Fruit fly (Drosophila melanogaster) whole organism, embryonic: ENCODE measurements around the gene be.

ENCODE experiments used
- BEAF-32 ChIP-seq: fragments of 200-800 bp; sonication (Bioruptor generic); optimal IDR thresholded peaks from 3 replicates; lab custom pipeline; 2017; ENCODE audit warnings: missing biosample characterization, missing genetic modification characterization, mild to moderate bottlenecking, moderate library complexity, missing genetic modification reagents
- CG10565 ChIP-seq: fragments of 200-800 bp; sonication (Bioruptor generic); optimal IDR thresholded peaks from 3 replicates; lab custom pipeline; 2016; ENCODE audit warnings: missing biosample characterization, mild to moderate bottlenecking, missing genetic modification characterization
- CG11695 ChIP-seq: fragments of 200-800 bp; sonication (Bioruptor generic); IDR thresholded peaks from 3 replicates; pipeline ENCODE4 v1.3.6; 2022; ENCODE audit warnings: missing biosample characterization, missing genetic modification characterization
- CG14014 ChIP-seq: fragments of 200-800 bp; sonication (Bioruptor generic); IDR thresholded peaks from 2 replicates; pipeline ENCODE4 v1.3.6; 2022; ENCODE audit warnings: missing biosample characterization, missing genetic modification characterization
- CG14050 ChIP-seq: fragments of 200-800 bp; sonication (Bioruptor generic); IDR thresholded peaks from 3 replicates; pipeline ENCODE4 v1.3.6; 2022; ENCODE audit warnings: missing biosample characterization, missing genetic modification characterization
- CG1602 ChIP-seq: fragments of 200-800 bp; sonication (Bioruptor generic); optimal IDR thresholded peaks from 3 replicates; lab custom pipeline; 2016; ENCODE audit warnings: missing biosample characterization, missing genetic modification characterization
- CG1603 ChIP-seq: fragments of 200-800 bp; sonication (Bioruptor generic); optimal IDR thresholded peaks from 2 replicates; lab custom pipeline; 2019; ENCODE audit warnings: missing biosample characterization, mild to moderate bottlenecking, missing genetic modification characterization, moderate library complexity
- CG16779 ChIP-seq: fragments of 200-800 bp; sonication (Bioruptor generic); IDR thresholded peaks from 2 replicates; pipeline ENCODE4 v1.3.6; 2022; ENCODE audit warnings: missing biosample characterization, missing genetic modification characterization
- CG2120 ChIP-seq: fragments of 200-800 bp; sonication (Bioruptor generic); optimal IDR thresholded peaks from 3 replicates; lab custom pipeline; 2016; ENCODE audit warnings: missing biosample characterization, missing genetic modification characterization
- CG2199 ChIP-seq: fragments of 200-800 bp; sonication (Bioruptor generic); IDR thresholded peaks from 3 replicates; pipeline ENCODE4 v1.3.6; 2022; ENCODE audit warnings: missing biosample characterization, missing genetic modification characterization
- CG2678 ChIP-seq: fragments of 200-800 bp; sonication (Bioruptor generic); optimal IDR thresholded peaks from 3 replicates; lab custom pipeline; 2019; ENCODE audit warnings: missing biosample characterization, mild to moderate bottlenecking, missing genetic modification characterization, moderate library complexity
- CG31388 ChIP-seq: fragments of 200-800 bp; sonication (Bioruptor generic); optimal IDR thresholded peaks from 2 replicates; lab custom pipeline; 2016; ENCODE audit warnings: missing biosample characterization, missing genetic modification characterization
- CG31441 ChIP-seq: fragments of 200-800 bp; sonication (Bioruptor generic); IDR thresholded peaks from 2 replicates; pipeline ENCODE4 v1.3.6; 2022; ENCODE audit warnings: missing biosample characterization, missing genetic modification characterization
- CG4404 ChIP-seq: fragments of 200-800 bp; sonication (Bioruptor generic); IDR thresholded peaks from 2 replicates; pipeline ENCODE4 v1.3.6; 2022; ENCODE audit warnings: missing biosample characterization, missing genetic modification characterization
- CG7556 ChIP-seq: fragments of 200-800 bp; sonication (Bioruptor generic); optimal IDR thresholded peaks from 2 replicates; lab custom pipeline; 2017; ENCODE audit warnings: missing biosample characterization, mild to moderate bottlenecking, missing genetic modification characterization
- CG8765 ChIP-seq: fragments of 200-800 bp; sonication (Bioruptor generic); IDR thresholded peaks from 2 replicates; pipeline ENCODE4 v1.3.6; 2022; ENCODE audit warnings: missing biosample characterization, missing genetic modification characterization
- CG9797 ChIP-seq: fragments of 200-800 bp; sonication (Bioruptor generic); optimal IDR thresholded peaks from 3 replicates; lab custom pipeline; 2018; ENCODE audit warnings: missing biosample characterization, mild to moderate bottlenecking, missing genetic modification characterization
- Chrac-16 ChIP-seq: fragments of 200-800 bp; sonication (Bioruptor generic); optimal IDR thresholded peaks from 3 replicates; lab custom pipeline; 2016; ENCODE audit warnings: missing biosample characterization, missing genetic modification characterization
- Dek ChIP-seq: fragments of 200-800 bp; sonication (Bioruptor generic); optimal IDR thresholded peaks from 3 replicates; lab custom pipeline; 2019; ENCODE audit warnings: missing biosample characterization, mild to moderate bottlenecking, missing genetic modification characterization, moderate library complexity
- E2f2 ChIP-seq: fragments of 200-800 bp; sonication (Bioruptor generic); IDR thresholded peaks from 2 replicates; pipeline ENCODE4 v1.3.6; 2022; ENCODE audit warnings: missing biosample characterization, missing genetic modification characterization
- Fer3 ChIP-seq: fragments of 200-800 bp; sonication (Bioruptor generic); optimal IDR thresholded peaks from 2 replicates; lab custom pipeline; 2018; ENCODE audit warnings: missing biosample characterization, mild to moderate bottlenecking, missing genetic modification characterization, moderate library complexity
- GATAe ChIP-seq: fragments of 200-800 bp; sonication (Bioruptor generic); conservative IDR thresholded peaks from 2 replicates; pipeline ENCODE4 v1.3.6; 2022; ENCODE audit warnings: missing biosample characterization, missing genetic modification characterization
- HLH3B ChIP-seq: fragments of 200-800 bp; sonication (Bioruptor generic); IDR thresholded peaks from 2 replicates; pipeline ENCODE4 v1.3.6; 2022; ENCODE audit warnings: missing biosample characterization, missing genetic modification characterization
- Hey ChIP-seq: fragments of 200-800 bp; sonication (Bioruptor generic); optimal IDR thresholded peaks from 3 replicates; lab custom pipeline; 2018; ENCODE audit warnings: missing biosample characterization, mild to moderate bottlenecking, missing genetic modification characterization
- Hr3 ChIP-seq: fragments of 200-800 bp; sonication (Bioruptor generic); optimal IDR thresholded peaks from 3 replicates; lab custom pipeline; 2016; ENCODE audit warnings: missing biosample characterization, missing genetic modification characterization
- Jarid2 ChIP-seq: fragments of 200-800 bp; sonication (Bioruptor generic); optimal IDR thresholded peaks from 3 replicates; lab custom pipeline; 2017; ENCODE audit warnings: mild to moderate bottlenecking, missing biosample characterization, missing genetic modification reagents, missing genetic modification characterization
- Mad ChIP-seq: fragments of 200-800 bp; sonication (Bioruptor generic); optimal IDR thresholded peaks from 2 replicates; lab custom pipeline; 2016; ENCODE audit warnings: missing biosample characterization, missing genetic modification characterization
- Meics ChIP-seq: fragments of 200-800 bp; sonication (Bioruptor generic); optimal IDR thresholded peaks from 2 replicates; lab custom pipeline; 2017; ENCODE audit warnings: missing biosample characterization, mild to moderate bottlenecking, missing genetic modification characterization
- Mes4 ChIP-seq: fragments of 200-800 bp; sonication (Bioruptor generic); optimal IDR thresholded peaks from 2 replicates; lab custom pipeline; 2016; ENCODE audit warnings: missing biosample characterization, missing genetic modification characterization
- NC2α ChIP-seq: fragments of 200-800 bp; sonication (Bioruptor generic); optimal IDR thresholded peaks from 2 replicates; lab custom pipeline; 2016; ENCODE audit warnings: missing biosample characterization, missing genetic modification characterization
- Poxn ChIP-seq: fragments of 200-800 bp; sonication (Bioruptor generic); IDR thresholded peaks from 2 replicates; pipeline ENCODE4 v1.3.6; 2022; ENCODE audit warnings: missing biosample characterization, missing genetic modification characterization
- Sox102F ChIP-seq: fragments of 200-800 bp; sonication (Bioruptor generic); optimal IDR thresholded peaks from 2 replicates; lab custom pipeline; 2018; ENCODE audit warnings: missing biosample characterization, mild to moderate bottlenecking, missing genetic modification characterization, moderate library complexity
- Usf ChIP-seq: fragments of 200-800 bp; sonication (Bioruptor generic); optimal IDR thresholded peaks from 2 replicates; lab custom pipeline; 2017; ENCODE audit warnings: missing genotype, missing biosample characterization, missing genetic modification characterization
- chm ChIP-seq: fragments of 200-800 bp; sonication (Bioruptor generic); IDR thresholded peaks from 2 replicates; pipeline ENCODE4 v1.3.6; 2022; ENCODE audit warnings: missing biosample characterization, missing genetic modification characterization
- chn ChIP-seq: fragments of 200-800 bp; sonication (Bioruptor generic); optimal IDR thresholded peaks from 2 replicates; lab custom pipeline; 2016; ENCODE audit warnings: missing biosample characterization, missing genetic modification characterization
- emc ChIP-seq: fragments of 200-800 bp; sonication (Bioruptor generic); optimal IDR thresholded peaks from 2 replicates; lab custom pipeline; 2016; ENCODE audit warnings: missing biosample characterization, missing genetic modification characterization
- fd102C ChIP-seq: fragments of 200-800 bp; sonication (Bioruptor generic); optimal IDR thresholded peaks from 2 replicates; lab custom pipeline; 2018; ENCODE audit warnings: missing biosample characterization, mild to moderate bottlenecking, missing genetic modification characterization, moderate library complexity
- gce ChIP-seq: fragments of 200-800 bp; sonication (Bioruptor generic); IDR thresholded peaks from 3 replicates; pipeline ENCODE4 v1.3.6; 2022; ENCODE audit warnings: missing biosample characterization, missing genetic modification characterization
- ken ChIP-seq: fragments of 200-800 bp; sonication (Bioruptor generic); IDR thresholded peaks from 3 replicates; pipeline ENCODE4 v1.3.6; 2022; ENCODE audit warnings: missing biosample characterization, missing genetic modification characterization
- knrl ChIP-seq: fragments of 200-800 bp; sonication (Bioruptor generic); IDR thresholded peaks from 3 replicates; pipeline ENCODE4 v1.3.6; 2022; ENCODE audit warnings: missing biosample characterization, missing genetic modification characterization; ENCODE audit not compliant: partially characterized antibody
- lab ChIP-seq: fragments of 200-800 bp; sonication (Bioruptor generic); optimal IDR thresholded peaks from 3 replicates; lab custom pipeline; 2017; ENCODE audit warnings: missing biosample characterization, missing genetic modification characterization, mild to moderate bottlenecking, moderate library complexity, missing genetic modification reagents
- lbe ChIP-seq: fragments of 200-800 bp; sonication (Bioruptor generic); optimal IDR thresholded peaks from 2 replicates; lab custom pipeline; 2016; ENCODE audit warnings: missing biosample characterization, mild to moderate bottlenecking, missing genetic modification characterization
- org-1 ChIP-seq: fragments of 200-800 bp; sonication (Bioruptor generic); optimal IDR thresholded peaks from 2 replicates; lab custom pipeline; 2017; ENCODE audit warnings: missing biosample characterization, missing genetic modification characterization
- pan ChIP-seq, 4 experiments: fragments of >200 bp in 3 of 4; fragments of 200-800 bp in 1 of 4; sonication (Bioruptor generic) in 1 of 4; optimal IDR thresholded peaks in 3 of 4; IDR thresholded peaks in 1 of 4; 2 replicates each; pipeline versions ENCODE4 v1.3.6 to Lab custom; 2017 to 2022; ENCODE audit warnings: missing biosample characterization in 2 of 4, missing genetic modification characterization in 2 of 4, mixed read lengths in 1 of 4
- pita ChIP-seq: fragments of 200-800 bp; sonication (Bioruptor generic); optimal IDR thresholded peaks from 2 replicates; lab custom pipeline; 2017; ENCODE audit warnings: missing biosample characterization, mild to moderate bottlenecking, missing genetic modification characterization
- sd ChIP-seq: fragments of 200-800 bp; sonication (Bioruptor generic); optimal IDR thresholded peaks from 3 replicates; lab custom pipeline; 2018; ENCODE audit warnings: missing biosample characterization, mild to moderate bottlenecking, missing genetic modification characterization, moderate library complexity
- sob ChIP-seq: fragments of 200-800 bp; sonication (Bioruptor generic); IDR thresholded peaks from 2 replicates; pipeline ENCODE4 v1.3.6; 2022; ENCODE audit warnings: missing biosample characterization, missing genetic modification characterization
- ssp ChIP-seq: fragments of 200-800 bp; sonication (Bioruptor generic); IDR thresholded peaks from 2 replicates; pipeline ENCODE4 v1.3.6; 2022; ENCODE audit warnings: missing biosample characterization, missing genetic modification characterization
- tap ChIP-seq: fragments of 200-800 bp; optimal IDR thresholded peaks from 3 replicates; lab custom pipeline; 2019; ENCODE audit warnings: missing biosample characterization, mild to moderate bottlenecking, missing genetic modification characterization, moderate library complexity

Gene be

DNA sequence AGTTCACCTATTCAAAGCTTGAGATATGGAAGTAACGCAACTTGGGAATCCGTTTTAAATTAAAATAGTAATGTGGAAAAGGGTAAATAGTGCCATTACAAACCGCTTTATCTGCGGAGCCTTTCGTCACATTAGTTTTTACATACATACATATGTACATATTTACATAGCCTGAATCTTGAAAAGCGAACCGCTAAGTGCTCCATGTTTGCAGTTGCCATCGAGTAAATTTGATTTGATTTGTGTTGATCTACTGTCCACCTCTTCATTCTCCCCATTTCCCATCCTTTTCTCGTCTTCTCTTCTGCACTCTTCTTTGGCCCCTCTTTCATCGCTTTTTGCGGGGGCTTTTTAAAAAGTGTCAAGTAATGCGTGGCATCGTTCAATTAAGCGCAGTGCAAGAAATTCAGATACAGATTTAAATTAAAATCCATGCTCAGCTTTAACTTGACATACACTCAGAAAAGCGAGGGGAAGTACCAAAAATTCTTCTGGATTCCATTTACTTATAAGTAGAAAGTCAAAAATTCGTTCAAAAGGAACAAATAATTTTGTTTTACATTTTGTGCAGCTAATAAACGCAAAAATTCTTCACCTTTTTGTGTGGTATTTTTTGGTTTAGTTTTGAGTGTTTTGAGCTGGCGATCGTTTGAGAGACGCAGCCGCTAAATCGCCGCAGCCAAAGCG is 18.9 kb downstream of the be start (continued):
- TF ChIP-seq pan (optimal IDR thresholded peaks at IDR 0.05; lab: Kevin White, UChicago) (no peak), pan (GFP tag; optimal IDR thresholded peaks at IDR 0.05 in 1 of 2, IDR thresholded peaks at IDR 0.05 in 1 of 2) (peak in 1 of 2 experiments; percentile 83), ken (GFP tag; lab: Robert Waterston, UW) (peak; percentile 49), gce (peak; percentile 90), sob (GFP tag; lab: Robert Waterston, UW) (peak; percentile 78), lab (GFP tag; lab: Kevin White, UChicago) (peak; percentile 95), org-1 (GFP tag; lab: Kevin White, UChicago) (peak; percentile 85), chn (GFP tag; lab: Kevin White, UChicago) (peak; percentile 1), GATAe (GFP tag; lab: Robert Waterston, UW) (no peak), CG16779 (GFP tag; lab: Robert Waterston, UW) (peak; percentile 41; the same call in 1 of the 2 replicates), HLH3B (GFP tag; lab: Robert Waterston, UW) (peak; percentile 60; the same call in 1 of the 2 replicates), CG1602 (GFP tag; lab: Kevin White, UChicago) (peak; percentile 61), NC2α (GFP tag; lab: Kevin White, UChicago) (peak; percentile 84), CG31388 (GFP tag; lab: Kevin White, UChicago) (no peak), emc (GFP tag; lab: Kevin White, UChicago) (peak; percentile 0), Jarid2 (peak; percentile 77), chm (GFP tag; lab: Robert Waterston, UW) (peak; percentile 92), Mes4 (GFP tag; lab: Kevin White, UChicago) (peak; percentile 90), CG2199 (GFP tag; lab: Robert Waterston, UW) (no peak), Dek (peak; percentile 52), Meics (GFP tag; lab: Kevin White, UChicago) (peak; percentile 85), CG2120 (GFP tag; lab: Kevin White, UChicago) (peak; percentile 39), CG31441 (GFP tag; lab: Robert Waterston, UW) (peak; percentile 73), Mad (GFP tag; lab: Kevin White, UChicago) (peak; percentile 58), pita (GFP tag; lab: Kevin White, UChicago) (no peak), tap (tag; lab: Kevin White, UChicago) (peak; percentile 85), knrl (GFP tag; lab: Robert Waterston, UW) (no peak), fd102C (no peak), Hr3 (GFP tag; lab: Kevin White, UChicago) (peak; percentile 36), CG14014 (peak; percentile 84; the same call in 1 of the 2 replicates), CG11695 (peak; percentile 72), Chrac-16 (GFP tag; lab: Kevin White, UChicago) (no peak), ssp (GFP tag; lab: Robert Waterston, UW) (peak; percentile 20), Fer3 (tag; lab: Kevin White, UChicago) (peak; percentile 84), CG1603 (tag; lab: Kevin White, UChicago) (peak; percentile 88), CG7556 (GFP tag; lab: Kevin White, UChicago) (peak; percentile 80), CG4404 (GFP tag; lab: Robert Waterston, UW) (no peak), CG8765 (no peak), CG9797 (GFP tag; lab: Kevin White, UChicago) (no peak), CG10565 (GFP tag; lab: Kevin White, UChicago) (peak; percentile 55), Poxn (GFP tag; lab: Robert Waterston, UW) (no peak), lbe (GFP tag; lab: Kevin White, UChicago) (peak; percentile 57), E2f2 (GFP tag; lab: Robert Waterston, UW) (peak; percentile 50; the same call in 1 of the 2 replicates), Hey (tag; lab: Kevin White, UChicago) (peak; percentile 80), sd (tag; lab: Kevin White, UChicago) (peak; percentile 44), Sox102F (peak; percentile 74), Usf (GFP tag; lab: Kevin White, UChicago) (peak; percentile 22), CG14050 (GFP tag; lab: Robert Waterston, UW) (peak; percentile 50; the same call in 2 of the 3 replicates), BEAF-32 (no peak), CG2678 (tag; lab: Kevin White, UChicago) (peak; percentile 89)
